Worm (Caenorhabditis elegans): ENCODE measurements around the gene B0507.9.

ce11 chrV:8792814-8793213 is 27.0 kb upstream of the B0507.9 start:
- TF ChIP-seq F55B11.4 (tag; optimal IDR thresholded peaks at IDR 0.05; ENCODE audit: borderline replicate concordance, insufficient read depth): no peak
- TF ChIP-seq repo-1 (tag; optimal IDR thresholded peaks at IDR 0.05): no peak
- TF ChIP-seq unc-62 (GFP tag; optimal IDR thresholded peaks at IDR 0.05): no peak
- no peak for TF ChIP-seq F49E8.2 (tag; optimal IDR thresholded peaks at IDR 0.05; ENCODE audit: insufficient read depth)
